Worm (Caenorhabditis elegans) whole organism, L4/young adult: ENCODE measurements around the gene T14F9.2.

Experiments used
- W03F9.2 ChIP-seq: fragments of 150-350 bp; optimal IDR thresholded peaks from 2 replicates; lab custom pipeline; 2014; ENCODE audit warnings: missing biosample characterization, missing genetic modification characterization
- dao-5 ChIP-seq: sonication (generic microtip); optimal IDR thresholded peaks from 2 replicates; lab custom pipeline; 2016; ENCODE audit warnings: missing genotype, missing genetic modification characterization, moderate library complexity, missing compliant biosample characterization
- him-1 ChIP-seq: sonication (generic microtip); optimal IDR thresholded peaks from 2 replicates; lab custom pipeline; 2016; ENCODE audit warnings: missing genotype, missing genetic modification reagents, missing genetic modification characterization, missing compliant biosample characterization

DNA sequence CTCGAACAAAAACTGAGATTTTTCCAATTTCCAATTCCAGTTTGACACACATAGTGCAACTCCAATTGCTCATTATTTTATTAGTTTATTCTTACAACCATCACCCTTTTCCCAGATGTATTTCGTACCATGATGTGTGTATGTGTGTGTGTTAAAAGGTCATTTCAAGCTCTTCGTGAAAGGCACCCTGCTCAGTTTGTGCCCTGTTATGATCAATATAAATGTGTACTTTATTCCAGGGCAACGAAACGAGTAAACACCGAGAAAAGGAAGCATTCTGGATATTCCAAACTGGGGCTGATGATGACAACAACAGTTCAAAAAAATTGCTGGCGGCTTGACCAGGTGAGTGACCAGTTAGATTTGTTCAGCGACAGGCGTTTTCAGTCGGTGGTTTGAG lies 23.4 kb upstream of the T14F9.2 start, which contains the start of gene peb-1:
- TF ChIP-seq W03F9.2 (tag; lab: Kevin White, UChicago) (no peak), him-1 (tag; lab: Kevin White, UChicago) (no peak), dao-5 (tag; lab: Kevin White, UChicago) (no peak)
